Fruit fly (Drosophila melanogaster) whole organism, embryonic: ENCODE results near the gene AANATL7.

Source experiments
- Adf1 ChIP-seq: fragments of 200-800 bp; sonication (Bioruptor generic); IDR thresholded peaks from 2 replicates; pipeline ENCODE4 v1.3.6; 2022; ENCODE audit warnings: missing biosample characterization, missing genetic modification characterization
- Awh ChIP-seq: fragments of 200-800 bp; sonication (Bioruptor generic); IDR thresholded peaks from 2 replicates; pipeline ENCODE4, ENCODE4 v1.3.6; 2022; ENCODE audit warnings: missing biosample characterization, missing genetic modification characterization
- Bteb2 ChIP-seq: fragments of 200-800 bp; sonication (Bioruptor generic); optimal IDR thresholded peaks from 2 replicates; lab custom pipeline; 2016; ENCODE audit warnings: missing biosample characterization, missing genetic modification characterization
- CG1024 ChIP-seq: fragments of 200-800 bp; sonication (Bioruptor generic); IDR thresholded peaks from 2 replicates; pipeline ENCODE4 v1.3.6; 2022; ENCODE audit warnings: missing biosample characterization, missing genetic modification characterization
- CG10267 ChIP-seq: fragments of 200-800 bp; sonication (Bioruptor generic); optimal IDR thresholded peaks from 2 replicates; lab custom pipeline; 2018; ENCODE audit warnings: missing biosample characterization, mild to moderate bottlenecking, missing genetic modification characterization, moderate library complexity
- CG10321 ChIP-seq: fragments of 200-800 bp; sonication (Bioruptor generic); IDR thresholded peaks from 2 replicates; pipeline ENCODE4 v1.3.6; 2022; ENCODE audit warnings: missing biosample characterization, missing genetic modification characterization
- CG11456 ChIP-seq: fragments of 200-800 bp; sonication (Bioruptor generic); IDR thresholded peaks from 3 replicates; pipeline ENCODE4 v1.3.6; 2022; ENCODE audit warnings: missing biosample characterization, missing genetic modification characterization
- CG11504 ChIP-seq: fragments of 200-800 bp; sonication (Bioruptor generic); optimal IDR thresholded peaks from 3 replicates; lab custom pipeline; 2019; ENCODE audit warnings: missing biosample characterization, mild to moderate bottlenecking, missing genetic modification characterization, moderate library complexity
- CG15011 ChIP-seq: fragments of 200-800 bp; sonication (Bioruptor generic); optimal IDR thresholded peaks from 3 replicates; lab custom pipeline; 2018; ENCODE audit warnings: missing biosample characterization, mild to moderate bottlenecking, missing genetic modification characterization
- CG3065 ChIP-seq: fragments of 200-800 bp; sonication (Bioruptor generic); optimal IDR thresholded peaks from 2 replicates; lab custom pipeline; 2016; ENCODE audit warnings: missing biosample characterization, missing genetic modification characterization
- CG4730 ChIP-seq: fragments of 200-800 bp; sonication (Bioruptor generic); IDR thresholded peaks from 2 replicates; pipeline ENCODE4 v1.3.6; 2022; ENCODE audit warnings: missing biosample characterization, missing genetic modification characterization
- CG6791 ChIP-seq: fragments of 200-800 bp; sonication (Bioruptor generic); IDR thresholded peaks from 3 replicates; pipeline ENCODE4 v1.3.6; 2022; ENCODE audit warnings: missing biosample characterization, missing genetic modification characterization; ENCODE audit not compliant: partially characterized antibody
- CG7372 ChIP-seq: fragments of 200-800 bp; sonication (Bioruptor generic); IDR thresholded peaks from 2 replicates; pipeline ENCODE4 v1.3.6; 2022; ENCODE audit warnings: missing biosample characterization, missing genetic modification characterization
- CG7556 ChIP-seq: fragments of 200-800 bp; sonication (Bioruptor generic); optimal IDR thresholded peaks from 2 replicates; lab custom pipeline; 2017; ENCODE audit warnings: missing biosample characterization, mild to moderate bottlenecking, missing genetic modification characterization
- CTCF ChIP-seq: fragments of 200-800 bp; sonication (Bioruptor generic); optimal IDR thresholded peaks from 2 replicates; lab custom pipeline; 2017; ENCODE audit warnings: missing biosample characterization, mild to moderate bottlenecking, missing genetic modification characterization, moderate library complexity
- Deaf1 ChIP-seq: fragments of 200-800 bp; optimal IDR thresholded peaks from 3 replicates; lab custom pipeline; 2019; ENCODE audit warnings: missing biosample characterization, mild to moderate bottlenecking, missing genetic modification characterization, moderate library complexity
- Doc2 ChIP-seq: fragments of 200-800 bp; sonication (Bioruptor generic); IDR thresholded peaks from 2 replicates; pipeline ENCODE4 v1.3.6; 2022; ENCODE audit warnings: missing biosample characterization, missing genetic modification characterization
- Doc3 ChIP-seq: fragments of 200-800 bp; sonication (Bioruptor generic); IDR thresholded peaks from 3 replicates; pipeline ENCODE4 v1.3.6; 2022; ENCODE audit warnings: missing biosample characterization, missing genetic modification characterization; ENCODE audit not compliant: partially characterized antibody
- Ets65A ChIP-seq: fragments of 200-800 bp; sonication (Bioruptor generic); peaks from one replicate; lab custom pipeline; 2016; ENCODE audit warnings: missing biosample characterization, missing genetic modification characterization
- Ets97D ChIP-seq: fragments of 200-800 bp; sonication (Bioruptor generic); optimal IDR thresholded peaks from 3 replicates; lab custom pipeline; 2016; ENCODE audit warnings: missing biosample characterization, missing genetic modification characterization
- H2.0 ChIP-seq: fragments of 200-800 bp; sonication (Bioruptor generic); IDR thresholded peaks from 2 replicates; pipeline ENCODE4 v1.3.6; 2022; ENCODE audit warnings: missing biosample characterization, missing genetic modification characterization
- Hr78 ChIP-seq, 2 experiments: fragments of 200-800 bp in 1 of 2; fragments of >200 bp in 1 of 2; sonication (Bioruptor generic) in 1 of 2; optimal IDR thresholded peaks; 2 replicates each; lab custom pipeline; 2017 to 2019; ENCODE audit warnings: missing biosample characterization in 2 of 2, missing genetic modification characterization in 2 of 2, mild to moderate bottlenecking in 1 of 2, moderate library complexity in 1 of 2
- Med ChIP-seq: fragments of 200-800 bp; sonication (Bioruptor generic); peaks from one replicate; lab custom pipeline; 2016; ENCODE audit warnings: missing biosample characterization, missing genetic modification characterization, mild to moderate bottlenecking, inconsistent platforms, moderate library complexity
- NC2α ChIP-seq: fragments of 200-800 bp; sonication (Bioruptor generic); optimal IDR thresholded peaks from 2 replicates; lab custom pipeline; 2016; ENCODE audit warnings: missing biosample characterization, missing genetic modification characterization
- NK7.1 ChIP-seq: fragments of 200-800 bp; sonication (Bioruptor generic); optimal IDR thresholded peaks from 3 replicates; lab custom pipeline; 2016; ENCODE audit warnings: missing biosample characterization, missing genetic modification characterization
- Six4 ChIP-seq: fragments of 200-800 bp; sonication (Bioruptor generic); optimal IDR thresholded peaks from 2 replicates; lab custom pipeline; 2016; ENCODE audit warnings: missing biosample characterization, missing genetic modification characterization
- Sry-β ChIP-seq: fragments of 200-800 bp; sonication (Bioruptor generic); optimal IDR thresholded peaks from 2 replicates; lab custom pipeline; 2018; ENCODE audit warnings: missing biosample characterization, mild to moderate bottlenecking, missing genetic modification characterization, moderate library complexity
- Vsx1 ChIP-seq: fragments of 200-800 bp; sonication (Bioruptor generic); optimal IDR thresholded peaks from 2 replicates; lab custom pipeline; 2017; ENCODE audit warnings: missing biosample characterization, mild to moderate bottlenecking, missing genetic modification characterization, missing genetic modification reagents
- amos ChIP-seq: fragments of 200-800 bp; sonication (Bioruptor generic); IDR thresholded peaks from 2 replicates; pipeline ENCODE4 v1.3.6; 2022; ENCODE audit warnings: missing biosample characterization, missing genetic modification characterization; ENCODE audit not compliant: partially characterized antibody
- az2 ChIP-seq: fragments of 200-800 bp; sonication (Bioruptor generic); optimal IDR thresholded peaks from 3 replicates; lab custom pipeline; 2016; ENCODE audit warnings: missing biosample characterization, missing genetic modification characterization
- br ChIP-seq: fragments of >200 bp; optimal IDR thresholded peaks from 2 replicates; lab custom pipeline; 2017
- cad ChIP-seq: fragments of >200 bp; optimal IDR thresholded peaks from 2 replicates; lab custom pipeline; 2017; ENCODE audit warnings: missing biosample characterization, missing genetic modification characterization
- cas ChIP-seq: fragments of 200-800 bp; sonication (Bioruptor generic); IDR thresholded peaks from 2 replicates; pipeline ENCODE4 v1.3.6; 2022; ENCODE audit warnings: missing biosample characterization, missing genetic modification characterization
- caup ChIP-seq: fragments of 200-800 bp; sonication (Bioruptor generic); optimal IDR thresholded peaks from 3 replicates; lab custom pipeline; 2017; ENCODE audit warnings: missing biosample characterization, mild to moderate bottlenecking, missing genetic modification characterization, moderate library complexity; ENCODE audit not compliant: severe bottlenecking
- chif ChIP-seq, 2 experiments: fragments of 200-800 bp; sonication (Bioruptor generic); optimal IDR thresholded peaks; 3 replicates each; lab custom pipeline; 2016; ENCODE audit warnings: missing biosample characterization in 2 of 2, missing genetic modification characterization in 2 of 2
- croc ChIP-seq: fragments of 200-800 bp; sonication (Bioruptor generic); conservative IDR thresholded peaks from 3 replicates; pipeline ENCODE4 v1.3.6; 2022; ENCODE audit warnings: missing biosample characterization, missing genetic modification characterization
- disco-r ChIP-seq: fragments of 200-800 bp; sonication (Bioruptor generic); optimal IDR thresholded peaks from 2 replicates; lab custom pipeline; 2016; ENCODE audit warnings: missing biosample characterization, missing genetic modification characterization
- exex ChIP-seq: fragments of 200-800 bp; sonication (Bioruptor generic); optimal IDR thresholded peaks from 4 replicates; lab custom pipeline; 2018; ENCODE audit warnings: missing biosample characterization, mild to moderate bottlenecking, missing genetic modification characterization, moderate library complexity
- ftz-f1 ChIP-seq: fragments of 200-800 bp; sonication (Bioruptor generic); optimal IDR thresholded peaks from 2 replicates; lab custom pipeline; 2016; ENCODE audit warnings: missing biosample characterization, missing genetic modification characterization
- lov ChIP-seq, 2 experiments: fragments of 200-800 bp in 1 of 2; fragments of >200 bp in 1 of 2; sonication (Bioruptor generic) in 1 of 2; IDR thresholded peaks in 1 of 2; optimal IDR thresholded peaks in 1 of 2; 2 replicates in 1 of 2; 3 replicates in 1 of 2; pipeline versions ENCODE4 v1.3.6 to Lab custom; 2017 to 2022; ENCODE audit warnings: missing biosample characterization in 1 of 2, missing genetic modification characterization in 1 of 2
- maf-S ChIP-seq: fragments of 200-800 bp; sonication (Bioruptor generic); optimal IDR thresholded peaks from 2 replicates; lab custom pipeline; 2016; ENCODE audit warnings: missing biosample characterization, missing genetic modification characterization
- nom ChIP-seq: fragments of 200-800 bp; sonication (Bioruptor generic); optimal IDR thresholded peaks from 2 replicates; lab custom pipeline; 2017; ENCODE audit warnings: missing biosample characterization, missing genetic modification characterization, mild to moderate bottlenecking, moderate library complexity, missing genetic modification reagents
- peb ChIP-seq: fragments of 200-800 bp; sonication (Bioruptor generic); IDR thresholded peaks from 2 replicates; pipeline ENCODE4 v1.3.6; 2022; ENCODE audit warnings: missing biosample characterization, missing genetic modification characterization
- repo ChIP-seq: fragments of 200-800 bp; sonication (Bioruptor generic); optimal IDR thresholded peaks from 2 replicates; lab custom pipeline; 2016; ENCODE audit warnings: missing biosample characterization, missing genetic modification characterization
- sna ChIP-seq: fragments of 200-800 bp; sonication (Bioruptor generic); IDR thresholded peaks from 2 replicates; pipeline ENCODE4 v1.3.6; 2022; ENCODE audit warnings: missing biosample characterization, missing genetic modification characterization; ENCODE audit not compliant: partially characterized antibody
- sqz ChIP-seq: fragments of 200-800 bp; sonication (Bioruptor generic); optimal IDR thresholded peaks from 3 replicates; lab custom pipeline; 2018; ENCODE audit warnings: missing biosample characterization, mild to moderate bottlenecking, missing genetic modification characterization
- tgo ChIP-seq: fragments of 200-800 bp; sonication (Bioruptor generic); IDR thresholded peaks from 3 replicates; pipeline ENCODE4 v1.3.6; 2022; ENCODE audit warnings: missing biosample characterization, missing genetic modification characterization
- twi ChIP-seq: fragments of 200-800 bp; optimal IDR thresholded peaks from 2 replicates; lab custom pipeline; 2019; ENCODE audit warnings: missing biosample characterization, mild to moderate bottlenecking, missing genetic modification characterization, moderate library complexity
- yki ChIP-seq: fragments of >200 bp; optimal IDR thresholded peaks from 3 replicates; lab custom pipeline; 2018
- zen ChIP-seq: fragments of 200-800 bp; sonication (Bioruptor generic); optimal IDR thresholded peaks from 3 replicates; lab custom pipeline; 2018; ENCODE audit warnings: missing biosample characterization, mild to moderate bottlenecking, missing genetic modification characterization, moderate library complexity
- zf30C ChIP-seq: fragments of 200-800 bp; sonication (Bioruptor generic); optimal IDR thresholded peaks from 3 replicates; lab custom pipeline; 2018; ENCODE audit warnings: missing biosample characterization, mild to moderate bottlenecking, missing genetic modification characterization

AANATL7 gene

dm6 chrX:2591315-2591999, 10.7 kb downstream of the AANATL7 start (continued):
- TF ChIP-seq CG10321 (GFP tag; lab: Robert Waterston, UW) (no peak), Awh (GFP tag; lab: Robert Waterston, UW) (no peak), NC2α (GFP tag; lab: Kevin White, UChicago) (no peak), H2.0 (GFP tag; lab: Robert Waterston, UW) (no peak), az2 (GFP tag; lab: Kevin White, UChicago) (no peak), Doc3 (GFP tag; lab: Robert Waterston, UW) (no peak), ftz-f1 (no peak), exex (tag; lab: Kevin White, UChicago) (peak; percentile 83), amos (no peak), cas (GFP tag; lab: Robert Waterston, UW) (no peak), yki (lab: Kevin White, UChicago) (no peak), zf30C (GFP tag; lab: Kevin White, UChicago) (peak; percentile 26), Vsx1 (GFP tag; lab: Kevin White, UChicago) (peak; percentile 7), CG1024 (GFP tag; lab: Robert Waterston, UW) (no peak), caup (GFP tag; lab: Kevin White, UChicago) (peak; percentile 15), Ets97D (GFP tag; lab: Kevin White, UChicago) (no peak), Med (GFP tag; lab: Kevin White, UChicago) (peak; percentile 75), disco-r (GFP tag; lab: Kevin White, UChicago) (no peak), Six4 (GFP tag; lab: Kevin White, UChicago) (no peak), sqz (GFP tag; lab: Kevin White, UChicago) (no peak), Deaf1 (no peak), Ets65A (peak; percentile 80), Sry-β (GFP tag; lab: Kevin White, UChicago) (no peak), CG3065 (GFP tag; lab: Kevin White, UChicago) (no peak), Doc2 (GFP tag; lab: Robert Waterston, UW) (no peak), CG7556 (GFP tag; lab: Kevin White, UChicago) (peak; percentile 59), nom (GFP tag; lab: Kevin White, UChicago) (no peak), CTCF (GFP tag; lab: Kevin White, UChicago) (no peak), br (lab: Kevin White, UChicago) (no peak), tgo (GFP tag; lab: Robert Waterston, UW) (no peak), repo (GFP tag; lab: Kevin White, UChicago) (no peak), twi (tag; lab: Kevin White, UChicago) (no peak), CG11456 (GFP tag; lab: Robert Waterston, UW) (0 out of 3 replicates have a peak, but pooled peaks have one; percentile 42), CG7372 (GFP tag; lab: Robert Waterston, UW) (no peak), CG11504 (tag; lab: Kevin White, UChicago) (peak; percentile 56), chif (GFP tag; optimal IDR thresholded peaks at IDR 0.05; lab: Kevin White, UChicago) (peak in 1 of 2 experiments; percentile 3), Bteb2 (GFP tag; lab: Kevin White, UChicago) (no peak), Adf1 (GFP tag; lab: Robert Waterston, UW) (0 out of 2 replicates have a peak, but pooled peaks have one; percentile 22), NK7.1 (GFP tag; lab: Kevin White, UChicago) (no peak), peb (GFP tag; lab: Robert Waterston, UW) (no peak), CG10267 (tag; lab: Kevin White, UChicago) (no peak), cad (GFP tag; lab: Kevin White, UChicago) (no peak), CG15011 (GFP tag; lab: Kevin White, UChicago) (peak; percentile 16), sna (GFP tag; lab: Robert Waterston, UW) (no peak), Hr78 (GFP tag; optimal IDR thresholded peaks at IDR 0.05; lab: Kevin White, UChicago) (no peak), zen (no peak), CG6791 (no peak), lov (optimal IDR thresholded peaks at IDR 0.05; lab: Kevin White, UChicago) (no peak), lov (GFP tag; IDR thresholded peaks at IDR 0.05; lab: Robert Waterston, UW) (no peak), croc (no peak), CG4730 (GFP tag; lab: Robert Waterston, UW) (0 out of 2 replicates have a peak, but pooled peaks have one; percentile 6), maf-S (GFP tag; lab: Kevin White, UChicago) (no peak)
